Fruit fly (Drosophila melanogaster): ENCODE measurements around the gene CG34028.

- TF ChIP-seq psq (optimal IDR thresholded peaks at IDR 0.05), result no peak
- no peak for TF ChIP-seq ttk (optimal IDR thresholded peaks at IDR 0.05)
- no peak for TF ChIP-seq h (optimal IDR thresholded peaks at IDR 0.05)
- TF ChIP-seq Myc (optimal IDR thresholded peaks at IDR 0.05), result no peak
- no peak for TF ChIP-seq insv (optimal IDR thresholded peaks at IDR 0.05)
Measured at dm6 chrX:9498174-9498573, 13.2 kb upstream of the CG34028 start.
